Worm (Caenorhabditis elegans) whole organism, L4/young adult: ENCODE results near the gene clec-217.

Source experiments
- W03F9.2 ChIP-seq: fragments of 150-350 bp; optimal IDR thresholded peaks from 2 replicates; lab custom pipeline; 2014; ENCODE audit warnings: missing biosample characterization, missing genetic modification characterization
- dao-5 ChIP-seq: sonication (generic microtip); optimal IDR thresholded peaks from 2 replicates; lab custom pipeline; 2016; ENCODE audit warnings: missing genotype, missing genetic modification characterization, moderate library complexity, missing compliant biosample characterization
- him-1 ChIP-seq: sonication (generic microtip); optimal IDR thresholded peaks from 2 replicates; lab custom pipeline; 2016; ENCODE audit warnings: missing genotype, missing genetic modification reagents, missing genetic modification characterization, missing compliant biosample characterization

The clec-217 gene

DNA sequence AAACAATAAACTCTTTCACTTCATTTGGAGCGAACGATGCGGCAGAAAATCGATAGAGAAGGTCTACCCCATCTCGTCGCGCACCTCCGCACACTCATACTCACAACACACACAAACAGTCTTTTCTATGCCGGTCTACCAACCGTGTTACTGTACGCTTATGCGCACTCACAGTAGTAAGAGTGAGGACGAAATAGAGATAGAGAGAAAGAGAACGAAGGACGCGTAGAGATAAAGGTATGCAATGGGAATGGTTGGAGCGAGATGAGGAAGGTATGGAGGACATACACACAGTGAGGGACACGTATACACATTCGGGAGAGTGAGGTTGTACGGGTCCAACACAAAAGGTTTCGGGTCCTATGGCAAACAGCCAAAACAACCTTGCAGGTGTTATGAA lies 20.2 kb upstream of the clec-217 start:
- TF ChIP-seq him-1 (no peak), dao-5 (tag; lab: Kevin White, UChicago) (no peak), W03F9.2 (tag; lab: Kevin White, UChicago) (no peak)

DNA sequence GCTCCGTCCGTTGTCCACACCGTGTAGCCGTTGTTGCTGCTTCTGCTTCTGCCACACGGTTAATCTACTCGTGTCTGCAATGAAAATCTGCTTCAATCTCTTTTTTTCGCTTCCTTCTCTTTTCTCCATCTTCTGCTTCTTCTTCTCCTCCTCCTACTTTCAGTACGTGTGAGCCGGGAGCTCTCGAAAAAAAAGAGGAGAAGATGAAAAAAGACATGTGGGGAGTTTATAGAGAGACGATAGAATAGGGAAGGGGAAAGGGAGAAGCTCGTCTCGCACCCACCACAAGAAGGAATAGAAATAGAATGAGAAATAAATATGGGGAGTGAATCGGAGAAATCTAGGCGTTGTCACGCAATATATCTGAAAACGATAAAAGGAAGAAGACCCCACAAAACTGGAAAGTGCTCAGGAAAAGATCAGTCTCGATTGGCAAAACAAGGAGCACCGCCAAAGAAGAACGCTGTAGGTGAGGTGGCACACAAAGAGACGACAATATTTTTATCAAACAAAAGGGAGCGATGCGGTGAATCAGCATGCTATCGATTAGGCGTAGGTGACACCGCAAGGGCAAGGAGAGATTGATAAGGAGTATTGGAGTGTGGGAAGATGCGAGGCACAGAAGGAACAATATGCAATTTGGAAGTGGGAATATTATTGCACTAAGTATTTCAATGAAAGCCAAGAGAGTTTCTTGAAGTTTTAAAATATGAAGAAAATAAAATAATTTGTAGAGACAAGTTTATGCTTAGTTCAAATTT lies 19.2 kb upstream of the clec-217 start, which contains the start of gene let-413:
Gene let-413, minus strand, starts transcription at position 76 of the 761 bp plus-strand sequence.
- TF ChIP-seq him-1 (no peak), dao-5 (tag; lab: Kevin White, UChicago) (no peak)

DNA sequence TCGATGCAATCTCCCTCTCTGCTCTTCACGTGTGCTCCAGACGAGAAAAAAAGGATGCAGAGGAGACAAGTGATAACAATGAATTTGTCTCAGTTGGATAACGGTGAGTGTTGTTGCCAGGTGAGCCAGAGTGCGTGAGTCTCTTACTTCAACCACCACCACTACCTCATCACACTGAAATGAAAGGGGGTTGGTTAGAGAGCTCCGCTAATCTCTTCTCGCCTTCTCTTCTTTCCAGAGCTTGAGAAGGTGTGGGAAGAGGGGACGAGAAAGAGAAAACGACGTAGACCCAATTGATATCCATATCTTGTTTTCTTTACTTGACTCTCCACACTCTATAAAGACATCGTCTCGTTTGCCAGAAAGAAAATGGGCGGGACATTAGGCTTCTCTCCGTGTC lies 12.7 kb upstream of the clec-217 start:
- TF ChIP-seq W03F9.2 (tag; lab: Kevin White, UChicago), result no peak
- no peak for TF ChIP-seq him-1

DNA sequence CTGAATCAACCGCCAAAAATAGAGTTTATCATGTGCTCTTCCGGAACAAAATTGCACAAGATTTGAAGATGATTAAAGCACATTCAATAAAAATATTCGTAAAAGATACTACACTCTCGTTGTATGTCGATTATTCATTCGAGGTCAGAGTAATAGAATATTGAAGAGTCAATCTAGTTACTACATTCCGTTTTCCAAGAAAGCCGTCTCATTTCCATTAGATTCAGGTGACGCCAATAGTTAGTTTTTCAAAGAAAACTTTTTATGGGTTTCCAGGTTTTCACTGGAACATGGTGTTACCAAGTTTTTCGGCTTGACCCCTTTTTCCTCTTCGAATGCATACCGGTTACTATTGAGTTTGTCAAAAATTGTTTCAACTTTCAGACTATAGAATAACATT lies 11.9 kb upstream of the clec-217 start:
- TF ChIP-seq him-1, result no peak
- TF ChIP-seq W03F9.2 (tag; lab: Kevin White, UChicago), result no peak
- TF ChIP-seq dao-5 (tag; lab: Kevin White, UChicago), result no peak

DNA sequence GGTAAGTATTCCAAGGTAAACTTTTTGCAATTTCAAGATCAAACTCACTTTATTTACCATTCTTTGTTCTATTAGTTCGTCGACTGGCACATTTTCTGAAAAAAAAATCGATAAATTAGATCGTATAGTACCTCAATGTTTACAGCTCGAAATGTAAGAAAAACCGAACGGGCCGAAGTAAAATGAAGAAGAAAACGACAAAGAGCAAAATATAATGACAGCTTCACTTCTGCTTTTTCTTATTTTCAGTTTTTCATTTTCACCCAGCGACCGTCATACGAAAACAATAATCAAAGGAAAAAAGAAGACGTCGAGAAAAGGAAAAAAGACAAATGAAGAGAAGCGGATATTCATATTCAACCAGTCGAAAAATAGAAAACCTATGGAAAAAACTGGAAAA lies 10.5 kb upstream of the clec-217 start, which contains the start of gene che-7:
Gene che-7, minus strand, starts transcription at position 101 of the 400 bp plus-strand sequence.
- TF ChIP-seq him-1 (no peak), dao-5 (tag; lab: Kevin White, UChicago) (no peak), W03F9.2 (tag; lab: Kevin White, UChicago) (no peak)

DNA sequence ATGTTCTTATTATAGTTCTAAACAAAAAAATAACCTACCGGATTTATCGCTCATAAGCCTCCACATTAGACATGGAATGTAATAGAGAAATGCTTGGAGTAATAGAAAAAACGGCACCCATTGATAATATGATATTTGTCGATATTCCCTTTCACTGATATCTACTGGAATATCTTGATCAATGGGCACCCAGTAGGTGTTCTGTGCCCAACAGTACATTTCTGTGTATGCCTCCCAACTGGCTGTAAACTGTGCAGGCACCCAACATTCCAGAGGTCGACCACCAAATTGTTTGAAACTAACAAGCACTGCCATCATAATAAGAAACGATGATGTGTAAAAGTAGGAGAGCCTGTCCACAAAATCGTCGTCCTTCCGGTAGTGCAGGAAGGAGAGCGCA lies 5.8 kb upstream of the clec-217 start:
- TF ChIP-seq dao-5 (tag; lab: Kevin White, UChicago) (no peak), W03F9.2 (tag; lab: Kevin White, UChicago) (no peak), him-1 (no peak)

DNA sequence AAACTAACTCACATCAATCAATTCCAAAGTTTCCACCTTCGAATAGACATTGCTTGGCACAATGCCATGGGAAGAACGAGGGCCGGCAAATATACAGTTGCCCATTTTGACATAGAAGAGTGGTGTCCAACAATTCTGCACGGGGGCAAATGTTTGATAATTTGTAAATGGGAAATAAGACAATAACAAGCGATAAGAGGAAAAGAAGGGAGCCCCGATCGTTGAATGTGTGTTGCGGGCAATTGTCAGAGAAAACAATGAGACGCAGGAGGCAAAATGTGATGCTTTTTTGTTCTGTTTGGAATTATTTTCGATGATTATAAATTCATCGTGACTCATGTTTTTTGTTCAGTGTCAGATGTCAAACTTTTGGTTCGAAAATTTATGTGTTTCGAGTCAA lies 2.4 kb downstream of the clec-217 start, which contains the start of gene pals-34:
Gene pals-34, minus strand, starts transcription at position 280 of the 400 bp plus-strand sequence.
- no peak for TF ChIP-seq W03F9.2 (tag; lab: Kevin White, UChicago)
- TF ChIP-seq him-1, result no peak
- no peak for TF ChIP-seq dao-5 (tag; lab: Kevin White, UChicago)

DNA sequence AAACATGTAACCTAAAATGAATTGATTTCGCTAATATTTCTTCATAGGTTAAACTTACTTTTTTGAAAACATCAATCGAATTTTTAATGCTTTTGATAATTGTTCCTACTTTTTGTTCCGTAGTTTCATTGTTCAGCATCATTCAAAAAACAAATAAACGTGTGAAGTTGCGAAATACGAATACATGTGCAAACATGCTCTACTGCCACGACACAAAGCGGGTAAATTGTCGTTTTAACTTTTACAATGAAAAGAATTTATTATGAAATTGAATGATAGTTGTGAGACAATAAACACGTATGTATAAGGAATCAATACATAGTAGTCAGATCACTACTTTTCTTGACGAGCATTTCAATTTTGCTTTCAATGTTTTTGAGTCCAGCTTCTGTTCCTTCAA lies 3.5 kb downstream of the clec-217 start, which contains the start of gene F26D11.12:
Gene F26D11.12, minus strand, starts transcription at position 145 of the 400 bp plus-strand sequence.
- TF ChIP-seq him-1, result no peak
- peak; percentile 5 for TF ChIP-seq W03F9.2 (tag; lab: Kevin White, UChicago)
- TF ChIP-seq dao-5 (tag; lab: Kevin White, UChicago), result no peak

DNA sequence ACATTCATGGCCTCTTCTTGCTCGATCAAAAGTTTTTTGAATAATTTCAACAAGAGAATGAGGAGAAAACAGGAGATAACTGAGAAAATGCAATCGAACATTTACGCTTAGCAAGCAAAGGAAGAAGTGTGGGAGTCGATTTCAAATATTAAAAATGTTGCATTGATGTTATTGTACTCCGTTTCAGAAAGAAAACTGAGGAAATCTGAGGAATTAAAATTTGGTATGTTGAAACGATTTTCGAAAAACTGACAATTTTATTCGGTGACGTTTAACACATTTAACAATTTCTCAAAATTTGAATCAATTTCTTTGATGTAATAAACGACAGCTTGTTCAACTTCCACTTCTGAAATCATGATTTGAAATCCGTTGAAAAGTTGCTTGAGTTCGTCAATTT lies 4.1 kb downstream of the clec-217 start, which contains the start of gene F26D11.13:
Gene F26D11.13, minus strand, starts transcription at position 101 of the 400 bp plus-strand sequence.
- no peak for TF ChIP-seq dao-5 (tag; lab: Kevin White, UChicago)
- TF ChIP-seq him-1, result no peak
- TF ChIP-seq W03F9.2 (tag; lab: Kevin White, UChicago), result no peak

DNA sequence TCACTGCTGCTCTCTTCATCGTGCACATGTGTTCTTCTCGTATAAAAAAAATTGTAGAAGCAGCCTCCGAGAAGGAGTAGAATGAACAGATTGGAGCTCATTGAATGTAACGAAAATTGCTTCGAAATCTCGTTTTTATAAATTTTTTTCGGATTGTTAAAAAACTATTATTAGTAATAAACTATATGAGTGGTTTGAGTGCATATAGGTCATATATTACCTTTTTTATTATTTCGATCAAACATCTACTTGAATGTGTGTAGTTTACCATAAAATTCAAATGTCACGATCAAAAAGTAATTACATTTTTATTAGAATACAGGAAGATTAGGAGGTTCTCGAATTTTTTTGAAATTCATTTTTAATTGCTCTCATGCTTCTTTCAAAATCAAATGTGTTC lies 5.8 kb downstream of the clec-217 start, which contains the start of gene clec-216:
Gene clec-216, minus strand, starts transcription at position 101 of the 400 bp plus-strand sequence.
- TF ChIP-seq him-1 (no peak), dao-5 (tag; lab: Kevin White, UChicago) (no peak), W03F9.2 (tag; lab: Kevin White, UChicago) (no peak)

DNA sequence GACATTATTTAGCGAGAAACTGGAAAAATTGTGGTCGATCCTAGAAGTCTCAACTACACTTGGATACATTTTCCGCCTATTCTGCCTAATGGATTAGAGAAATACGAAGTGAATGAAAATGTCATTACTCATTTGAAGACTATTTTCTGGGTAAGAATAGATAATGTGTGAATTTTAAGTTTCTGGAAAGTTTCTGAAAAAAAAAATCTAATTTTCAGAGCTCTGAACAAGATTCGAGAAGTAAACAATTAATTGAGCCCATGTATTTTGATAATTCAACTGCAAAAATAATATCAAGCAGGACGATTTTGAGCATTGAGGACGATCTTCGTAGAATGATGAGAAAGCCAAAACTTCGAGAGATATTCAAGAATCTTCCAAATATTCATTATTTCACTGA lies 12.4 kb downstream of the clec-217 start:
- no peak for TF ChIP-seq dao-5 (tag; lab: Kevin White, UChicago)
- TF ChIP-seq him-1, result no peak
- no peak for TF ChIP-seq W03F9.2 (tag; lab: Kevin White, UChicago)

DNA sequence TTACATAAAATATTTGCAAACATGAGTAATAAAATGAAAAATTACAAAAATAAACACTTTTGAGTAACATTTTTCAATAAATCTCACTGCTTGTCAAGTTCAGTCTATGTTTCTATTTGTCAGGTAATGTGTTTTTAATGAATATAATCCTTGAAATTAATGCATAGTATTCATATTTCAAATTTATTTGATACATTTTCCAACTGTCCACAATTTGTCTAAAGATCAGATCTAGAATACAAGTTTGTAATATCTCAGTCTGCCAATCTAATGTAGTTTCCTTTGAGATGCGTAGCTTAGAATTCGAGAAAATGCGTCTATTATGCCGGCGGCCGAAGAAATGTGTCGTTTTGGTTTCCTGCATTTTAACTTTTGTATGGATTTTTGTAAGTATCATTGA lies 15.1 kb downstream of the clec-217 start, which contains the start of gene Y97E10B.1:
Gene Y97E10B.1, plus strand, starts transcription at position 301 of the 400 bp plus-strand sequence.
- TF ChIP-seq W03F9.2 (tag; lab: Kevin White, UChicago) (no peak), dao-5 (tag; lab: Kevin White, UChicago) (no peak), him-1 (no peak)

DNA sequence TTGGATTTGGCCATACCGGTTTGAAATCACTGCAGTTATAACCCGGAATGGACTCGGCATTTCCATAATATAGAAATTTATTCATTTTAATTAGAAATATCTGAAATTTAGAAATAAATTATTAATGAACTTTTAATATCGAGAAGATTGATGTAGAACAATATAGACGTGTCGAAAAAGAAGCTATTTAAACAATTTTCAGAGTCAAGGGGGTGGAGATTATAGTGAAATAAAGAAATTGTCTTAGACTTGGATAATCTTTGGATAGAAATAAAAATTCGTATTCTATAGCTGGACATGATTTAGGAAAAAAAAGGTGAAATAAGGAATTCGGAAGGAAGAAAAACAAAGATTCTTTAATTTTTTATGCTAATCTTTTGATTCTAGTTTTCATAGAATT lies 18.3 kb downstream of the clec-217 start, which contains the start of gene srt-53:
Gene srt-53, minus strand, starts transcription at position 101 of the 400 bp plus-strand sequence.
- no peak for TF ChIP-seq W03F9.2 (tag; lab: Kevin White, UChicago)
- TF ChIP-seq him-1, result no peak
- no peak for TF ChIP-seq dao-5 (tag; lab: Kevin White, UChicago)

DNA sequence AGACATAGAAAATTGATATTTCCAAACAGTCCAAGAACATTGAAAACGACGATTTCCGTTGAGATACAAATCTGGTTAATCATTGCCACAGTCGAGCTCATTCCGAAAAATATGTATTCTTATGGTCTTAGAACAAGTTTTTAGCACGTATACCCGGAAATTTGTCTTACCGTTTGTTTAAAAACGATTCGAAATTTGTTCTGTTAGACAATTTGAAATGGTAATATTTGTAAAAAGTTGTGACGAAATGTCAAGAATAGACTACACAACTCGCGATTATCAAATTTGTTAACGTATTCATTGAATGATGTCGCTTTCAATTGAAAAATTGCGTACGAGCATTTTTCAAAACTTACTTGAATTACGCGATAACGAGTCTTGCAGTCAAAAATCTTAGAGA lies 21.5 kb downstream of the clec-217 start, which contains the start of gene srsx-3:
Gene srsx-3, minus strand, starts transcription at position 101 of the 400 bp plus-strand sequence.
- TF ChIP-seq dao-5 (tag; lab: Kevin White, UChicago) (no peak), him-1 (no peak), W03F9.2 (tag; lab: Kevin White, UChicago) (no peak)
